Worm (Caenorhabditis elegans): ENCODE results near the gene col-104.

ce11 chrIV:1359125-1359524, 4.0 kb upstream of the col-104 start, which contains the start of gene col-105:
- TF ChIP-seq madf-2 (tag; optimal IDR thresholded peaks at IDR 0.05) (no peak), ceh-9 (tag; optimal IDR thresholded peaks at IDR 0.05) (no peak), pha-4 (tag; optimal IDR thresholded peaks at IDR 0.05) (no peak)
